Worm (Caenorhabditis elegans) whole organism, L4 larva: ENCODE results near the gene ttr-12.

ENCODE experiments used
- F26F4.8 ChIP-seq: fragments of 200-800 bp; sonication (Bioruptor generic); conservative IDR thresholded peaks from 2 replicates; pipeline ENCODE4 v1.3.6; 2022; ENCODE audit warnings: missing genetic modification characterization, missing compliant biosample characterization
- ces-1 ChIP-seq: fragments of 150-350 bp; sonication (generic microtip); optimal IDR thresholded peaks from 4 replicates; lab custom pipeline; 2014; ENCODE audit warnings: missing biosample characterization, missing genetic modification reagents, missing genetic modification characterization
- fkh-10 ChIP-seq: fragments of 150-350 bp; optimal IDR thresholded peaks from 2 replicates; lab custom pipeline; 2014; ENCODE audit warnings: missing biosample characterization, missing genetic modification reagents, missing genetic modification characterization
- jun-1 ChIP-seq: fragments of 150-350 bp; optimal IDR thresholded peaks from 2 replicates; lab custom pipeline; 2014; ENCODE audit warnings: missing biosample characterization, missing genetic modification reagents, missing genetic modification characterization
- lim-7 ChIP-seq: fragments of 200-800 bp; sonication (Bioruptor generic); IDR thresholded peaks from 2 replicates; pipeline ENCODE4 v1.3.6; 2022; ENCODE audit warnings: missing genetic modification characterization, missing compliant biosample characterization
- lin-39 ChIP-seq: fragments of 150-350 bp; optimal IDR thresholded peaks from 2 replicates; lab custom pipeline; 2014; ENCODE audit warnings: missing biosample characterization, missing genetic modification reagents, missing genetic modification characterization
- mxl-2 ChIP-seq: fragments of 200-800 bp; sonication (Bioruptor generic); conservative IDR thresholded peaks from 2 replicates; pipeline ENCODE4 v1.3.6; 2022; ENCODE audit warnings: missing genetic modification reagents, missing genetic modification characterization, missing compliant biosample characterization
- nhr-77 ChIP-seq: fragments of 150-350 bp; optimal IDR thresholded peaks from 2 replicates; lab custom pipeline; 2014; ENCODE audit warnings: missing biosample characterization, missing genetic modification characterization
- php-3 ChIP-seq: fragments of 200-800 bp; sonication (Bioruptor generic); IDR thresholded peaks from 2 replicates; pipeline ENCODE4 v1.3.6; 2022; ENCODE audit warnings: missing genetic modification reagents, missing genetic modification characterization, missing compliant biosample characterization
- skn-1 ChIP-seq: fragments of 150-350 bp; optimal IDR thresholded peaks from 2 replicates; lab custom pipeline; 2014; ENCODE audit warnings: missing biosample characterization, missing genetic modification characterization
- snpc-4 ChIP-seq: fragments of 150-350 bp; optimal IDR thresholded peaks from 2 replicates; lab custom pipeline; 2014; ENCODE audit warnings: missing biosample characterization, missing genetic modification characterization
- unc-62 ChIP-seq, 3 experiments: fragments of 150-350 bp in 1 of 3; sonication (generic microtip); optimal IDR thresholded peaks in 2 of 3; peaks in 1 of 3; 1 replicate in 1 of 3; 2 replicates in 2 of 3; lab custom pipeline; 2014 to 2017; ENCODE audit warnings: missing biosample characterization in 3 of 3, missing genetic modification characterization in 3 of 3, missing genetic modification reagents in 3 of 3, missing genotype in 1 of 3
- vab-7 ChIP-seq: fragments of 200-800 bp; sonication (Bioruptor generic); IDR thresholded peaks from 2 replicates; pipeline ENCODE4 v1.3.6; 2022; ENCODE audit warnings: missing genetic modification reagents, missing genetic modification characterization, missing compliant biosample characterization
- ztf-11 ChIP-seq: fragments of 150-350 bp; optimal IDR thresholded peaks from 2 replicates; lab custom pipeline; 2014; ENCODE audit warnings: missing biosample characterization, missing genetic modification characterization

DNA sequence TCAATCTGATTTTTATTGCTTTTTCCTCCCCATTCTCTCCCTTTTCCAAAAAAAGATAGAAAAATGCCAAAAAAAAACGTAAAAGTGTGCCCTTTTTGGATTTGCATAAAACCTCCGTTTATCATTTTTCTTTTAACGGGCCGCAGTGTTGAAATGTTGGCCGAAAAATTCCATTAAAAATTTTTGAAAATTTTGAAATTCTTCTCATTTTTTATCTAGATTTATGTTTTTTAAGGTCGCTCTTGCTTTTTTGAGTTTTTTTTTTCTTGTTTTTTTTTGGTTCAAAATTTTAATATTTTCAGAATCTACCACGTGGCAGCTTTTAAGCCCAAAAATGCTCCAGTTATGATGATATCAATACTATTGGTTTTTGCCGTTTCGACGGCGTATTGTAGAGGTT lies 45.8 kb upstream of the ttr-12 start, which contains the start of gene mnr-1:
- TF ChIP-seq vab-7 (GFP tag; lab: Robert Waterston, UW), result no peak
- no peak for TF ChIP-seq php-3 (GFP tag; lab: Robert Waterston, UW)
- no peak for TF ChIP-seq mxl-2 (GFP tag; lab: Robert Waterston, UW)
- no peak for TF ChIP-seq unc-62 (GFP tag; optimal IDR thresholded peaks at IDR 0.05 in 1 of 2; lab: Kevin White, UChicago)
- TF ChIP-seq unc-62 (tag; optimal IDR thresholded peaks at IDR 0.05; lab: Kevin White, UChicago), result no peak
- no peak for TF ChIP-seq lim-7 (GFP tag; lab: Robert Waterston, UW)
- no peak for TF ChIP-seq skn-1 (tag; lab: Kevin White, UChicago)
- no peak for TF ChIP-seq jun-1 (tag; lab: Kevin White, UChicago)
- no peak for TF ChIP-seq lin-39
- TF ChIP-seq F26F4.8, result no peak
- TF ChIP-seq fkh-10 (GFP tag; lab: Kevin White, UChicago), result no peak
- no peak for TF ChIP-seq snpc-4 (tag; lab: Kevin White, UChicago)
- TF ChIP-seq ces-1, result no peak
- TF ChIP-seq ztf-11 (tag; lab: Kevin White, UChicago), result no peak
- no peak for TF ChIP-seq nhr-77
